Fruit fly (Drosophila melanogaster) whole organism, wandering third instar larva: Measurements from ENCODE around the gene Cmtr1.

Source experiments
- Hnf4 ChIP-seq: fragments of 200-800 bp; sonication (Bioruptor generic); optimal IDR thresholded peaks from 2 replicates; lab custom pipeline; 2016; ENCODE audit warnings: missing biosample characterization, mild to moderate bottlenecking, missing genetic modification characterization
- Mio ChIP-seq: sonication (Bioruptor generic); optimal IDR thresholded peaks from 2 replicates; lab custom pipeline; 2016; ENCODE audit warnings: missing biosample characterization, missing genetic modification characterization

- TF ChIP-seq Mio (GFP tag; lab: Kevin White, UChicago) (no peak), Hnf4 (GFP tag; lab: Kevin White, UChicago) (no peak)
These were observed 18.8 kb upstream of the Cmtr1 start for dm6 chrX:4119582-4119981.
